Worm (Caenorhabditis elegans) whole organism, late embryonic: Measurements from ENCODE around the gene lron-13.

Source experiments
- T23F11.4 ChIP-seq: fragments of 200-800 bp; sonication (Bioruptor generic); optimal IDR thresholded peaks from 2 replicates; lab custom pipeline; 2018; ENCODE audit warnings: mild to moderate bottlenecking, missing genetic modification characterization, missing compliant biosample characterization
- ceh-18 ChIP-seq: sonication (generic microtip); optimal IDR thresholded peaks from 2 replicates; lab custom pipeline; 2016; ENCODE audit warnings: missing genetic modification characterization, missing compliant biosample characterization
- gmeb-2 ChIP-seq: sonication (generic microtip); optimal IDR thresholded peaks from 2 replicates; lab custom pipeline; 2016; ENCODE audit warnings: missing genetic modification characterization, inconsistent platforms, missing compliant biosample characterization
- nhr-11 ChIP-seq: fragments of 150-350 bp; optimal IDR thresholded peaks from 2 replicates; lab custom pipeline; 2014; ENCODE audit warnings: missing biosample characterization, missing genetic modification characterization
- rnt-1 ChIP-seq: sonication (generic microtip); optimal IDR thresholded peaks from 2 replicates; lab custom pipeline; 2016; ENCODE audit warnings: missing genetic modification characterization, missing compliant biosample characterization
- unc-55 ChIP-seq: sonication (generic microtip); optimal IDR thresholded peaks from 2 replicates; lab custom pipeline; 2017; ENCODE audit warnings: missing biosample characterization, missing genetic modification reagents, missing genetic modification characterization

DNA sequence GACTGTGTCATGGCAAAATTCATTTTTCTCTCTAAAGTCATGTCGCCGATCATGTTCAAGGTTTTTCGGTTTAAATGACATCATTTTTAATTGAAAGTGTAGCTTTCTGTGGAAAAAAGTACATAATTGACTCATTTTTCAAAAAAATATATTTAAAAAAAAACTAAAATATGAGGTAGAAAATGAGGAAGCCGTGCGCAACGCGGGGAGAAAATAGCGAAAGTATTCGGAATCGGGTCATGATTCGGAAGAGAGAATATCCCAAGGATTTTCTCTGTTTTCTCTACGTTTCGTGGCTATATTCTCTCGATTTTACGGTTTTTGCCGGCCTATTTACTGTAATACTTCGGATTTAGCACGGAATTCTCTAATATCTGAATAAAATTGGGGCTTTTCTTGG is 33.5 kb downstream of the lron-13 start:
- no peak for TF ChIP-seq T23F11.4
- TF ChIP-seq unc-55 (GFP tag; lab: Kevin White, UChicago): no peak
- no peak for TF ChIP-seq nhr-11 (tag; lab: Kevin White, UChicago)
- no peak for TF ChIP-seq rnt-1 (tag; lab: Kevin White, UChicago)
- TF ChIP-seq ceh-18 (tag; lab: Kevin White, UChicago): no peak
- TF ChIP-seq gmeb-2 (tag; lab: Kevin White, UChicago): no peak
